Worm (Caenorhabditis elegans) whole organism, midembryonic: ENCODE data around the gene pcn-1.

Experiments used
- T22C8.4 ChIP-seq: fragments of 200-800 bp; sonication (Bioruptor generic); IDR thresholded peaks from 2 replicates; pipeline ENCODE4 v1.3.6; 2022; ENCODE audit warnings: missing genetic modification characterization, missing compliant biosample characterization
- cog-1 ChIP-seq: sonication (generic microtip); optimal IDR thresholded peaks from 2 replicates; lab custom pipeline; 2016; ENCODE audit warnings: missing genetic modification characterization, missing compliant biosample characterization
- flt-1 ChIP-seq: fragments of 200-800 bp; sonication (Bioruptor generic); IDR thresholded peaks from 2 replicates; pipeline ENCODE4 v1.3.6; 2022; ENCODE audit warnings: missing genetic modification characterization, missing compliant biosample characterization
- klf-2 ChIP-seq: fragments of 200-800 bp; sonication (Bioruptor generic); conservative IDR thresholded peaks from 2 replicates; pipeline ENCODE4 v1.3.6; 2022; ENCODE audit warnings: missing genetic modification reagents, missing genetic modification characterization, missing compliant biosample characterization
- med-1 ChIP-seq: sonication (generic microtip); optimal IDR thresholded peaks from 2 replicates; lab custom pipeline; 2017; ENCODE audit warnings: missing genetic modification characterization, mild to moderate bottlenecking, missing compliant biosample characterization, antibody characterized with exemption, missing genetic modification reagents; ENCODE audit not compliant: insufficient read depth
- ref-1 ChIP-seq: fragments of 200-800 bp; sonication (Bioruptor generic); conservative IDR thresholded peaks from 2 replicates; pipeline ENCODE4 v1.3.6; 2022; ENCODE audit warnings: missing genetic modification reagents, missing genetic modification characterization, missing compliant biosample characterization
- tab-1 ChIP-seq: fragments of 200-800 bp; sonication (Bioruptor generic); IDR thresholded peaks from 2 replicates; pipeline ENCODE4 v1.3.6; 2022; ENCODE audit warnings: missing genetic modification characterization, missing compliant biosample characterization
- ztf-23 ChIP-seq: fragments of 200-800 bp; sonication (Bioruptor generic); IDR thresholded peaks from 2 replicates; pipeline ENCODE4 v1.3.6; 2022; ENCODE audit warnings: missing genetic modification reagents, missing genetic modification characterization, missing compliant biosample characterization
- ztf-29 ChIP-seq: fragments of 200-800 bp; sonication (Bioruptor generic); IDR thresholded peaks from 2 replicates; pipeline ENCODE4 v1.3.6; 2022; ENCODE audit warnings: missing genetic modification reagents, missing genetic modification characterization, missing compliant biosample characterization

pcn-1 gene

ce11 chrIV:4018692-4019387, 30.4 kb downstream of the pcn-1 start:
- TF ChIP-seq T22C8.4 (GFP tag; lab: Robert Waterston, UW), result no peak
- no peak for TF ChIP-seq klf-2 (GFP tag; lab: Robert Waterston, UW)

- no peak for TF ChIP-seq ztf-29 (GFP tag; lab: Robert Waterston, UW)
Observed at ce11 chrIV:4016723-4017122, 32.5 kb downstream of the pcn-1 start.

- TF ChIP-seq T22C8.4 (GFP tag; lab: Robert Waterston, UW) (no peak), tab-1 (GFP tag; lab: Robert Waterston, UW) (no peak), ref-1 (no peak), ztf-29 (GFP tag; lab: Robert Waterston, UW) (no peak), cog-1 (no peak)
Observed at ce11 chrIV:4015660-4016059, 33.6 kb downstream of the pcn-1 start.

- 0 out of 2 replicates have a peak, but pooled peaks have one; percentile 54 for TF ChIP-seq tab-1 (GFP tag; lab: Robert Waterston, UW)
- TF ChIP-seq T22C8.4 (GFP tag; lab: Robert Waterston, UW), result 0 out of 2 replicates have a peak, but pooled peaks have one; percentile 41
- TF ChIP-seq flt-1, result 0 out of 2 replicates have a peak, but pooled peaks have one; percentile 26
- no peak for TF ChIP-seq klf-2 (GFP tag; lab: Robert Waterston, UW)
- no peak for TF ChIP-seq ztf-29 (GFP tag; lab: Robert Waterston, UW)
- 0 out of 2 replicates have a peak, but pooled peaks have one; percentile 48 for TF ChIP-seq ztf-23 (GFP tag; lab: Robert Waterston, UW)
Observed at ce11 chrIV:4014341-4014826, 34.9 kb downstream of the pcn-1 start.

- TF ChIP-seq flt-1, result no peak
- TF ChIP-seq ztf-29 (GFP tag; lab: Robert Waterston, UW), result no peak
- TF ChIP-seq med-1 (GFP tag; lab: Kevin White, UChicago), result no peak
- no peak for TF ChIP-seq T22C8.4 (GFP tag; lab: Robert Waterston, UW)
- no peak for TF ChIP-seq klf-2 (GFP tag; lab: Robert Waterston, UW)
- no peak for TF ChIP-seq tab-1 (GFP tag; lab: Robert Waterston, UW)
- no peak for TF ChIP-seq ztf-23 (GFP tag; lab: Robert Waterston, UW)
- no peak for TF ChIP-seq ref-1
Observed at ce11 chrIV:4013621-4014020, 35.6 kb downstream of the pcn-1 start.

DNA sequence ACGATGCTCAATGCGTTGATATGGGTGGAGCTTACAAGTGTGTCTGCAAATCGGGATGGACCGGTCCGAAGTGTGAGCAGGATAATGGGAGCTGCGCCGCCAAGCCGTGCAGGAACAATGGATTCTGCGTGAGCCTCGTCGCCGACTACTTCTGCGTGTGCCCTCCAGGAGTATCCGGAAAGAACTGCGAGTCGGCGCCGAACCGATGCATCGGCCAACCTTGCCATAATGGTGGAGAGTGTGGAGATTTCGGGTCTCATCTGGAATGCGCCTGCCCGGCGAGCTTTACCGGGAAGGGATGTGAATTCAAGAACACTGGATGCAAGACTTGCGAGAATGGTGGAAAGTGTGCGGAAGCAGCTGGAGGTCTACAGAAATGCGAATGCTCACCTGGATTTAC, 39.3 kb downstream of the pcn-1 start:
- TF ChIP-seq T22C8.4 (GFP tag; lab: Robert Waterston, UW) (no peak), flt-1 (no peak), ztf-23 (GFP tag; lab: Robert Waterston, UW) (no peak), klf-2 (GFP tag; lab: Robert Waterston, UW) (no peak), cog-1 (no peak), ztf-29 (GFP tag; lab: Robert Waterston, UW) (no peak), ref-1 (no peak), med-1 (GFP tag; lab: Kevin White, UChicago) (no peak), tab-1 (GFP tag; lab: Robert Waterston, UW) (no peak)

DNA sequence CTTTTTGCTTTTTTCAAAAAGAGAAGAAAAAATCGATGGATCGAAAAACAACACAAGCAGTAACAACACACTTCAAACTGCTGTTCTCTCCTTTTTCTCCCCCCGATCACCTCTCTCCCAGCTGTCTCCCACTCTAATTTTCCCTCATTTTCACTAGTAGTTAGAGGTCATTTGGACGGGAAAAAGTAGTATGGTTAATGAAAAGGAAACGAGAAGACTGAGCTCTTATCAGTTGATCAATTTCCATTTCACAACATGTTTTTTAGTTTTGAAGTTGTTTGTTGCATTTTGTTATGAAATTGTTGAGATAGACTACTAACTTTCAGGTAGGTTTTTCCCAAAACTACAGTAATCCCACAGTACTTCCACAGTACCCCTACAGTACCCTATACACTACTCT, 40.8 kb downstream of the pcn-1 start:
- TF ChIP-seq cog-1 (no peak), med-1 (GFP tag; lab: Kevin White, UChicago) (no peak)

DNA sequence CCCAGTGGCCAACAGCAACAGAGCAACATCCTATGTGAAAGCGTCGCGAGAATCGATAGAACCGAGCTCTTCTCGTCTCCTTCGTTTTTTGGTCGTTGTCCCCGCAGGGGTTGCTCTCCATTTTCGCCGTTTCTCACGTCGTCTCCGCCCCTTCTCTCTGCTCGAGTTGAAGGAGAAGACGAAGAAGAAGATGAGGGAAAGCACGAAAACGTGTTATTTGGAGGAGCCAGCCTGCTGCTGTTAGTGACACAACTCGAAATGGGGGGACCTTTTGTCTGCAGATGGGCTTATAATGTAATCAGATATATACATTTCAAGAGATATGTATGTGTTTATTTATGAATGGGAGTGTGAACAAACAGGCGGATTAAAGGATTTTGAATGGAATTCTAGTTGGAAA, 41.6 kb downstream of the pcn-1 start, which contains the start of gene W02C12.2:
Gene W02C12.2 (minus strand): TSS at position 277 of the 400 bp plus-strand sequence.
- TF ChIP-seq med-1 (GFP tag; lab: Kevin White, UChicago) (no peak), tab-1 (GFP tag; lab: Robert Waterston, UW) (no peak), ztf-23 (GFP tag; lab: Robert Waterston, UW) (peak; percentile 14; the same call in 1 of the 2 replicates), cog-1 (no peak)

DNA sequence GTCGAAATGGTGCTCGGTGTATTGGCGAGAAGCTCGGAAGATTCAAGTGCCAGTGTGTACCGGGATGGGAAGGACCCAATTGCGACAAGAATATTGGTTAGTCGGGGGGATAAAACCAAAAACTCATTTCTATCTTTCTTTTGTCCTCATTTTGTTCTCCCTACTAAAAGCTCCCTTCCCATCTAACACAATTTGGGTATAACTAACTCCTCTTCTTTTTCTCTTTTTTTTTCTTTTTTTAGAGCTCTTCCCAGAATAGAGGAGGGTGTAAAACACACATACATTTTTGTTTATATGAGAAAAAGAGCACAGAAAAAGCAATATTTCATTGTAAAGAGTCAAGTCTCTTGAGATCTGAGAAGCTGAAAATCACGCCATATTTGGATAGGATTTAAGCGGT, 44.1 kb downstream of the pcn-1 start:
- TF ChIP-seq T22C8.4 (GFP tag; lab: Robert Waterston, UW) (no peak), tab-1 (GFP tag; lab: Robert Waterston, UW) (no peak), klf-2 (GFP tag; lab: Robert Waterston, UW) (no peak), med-1 (GFP tag; lab: Kevin White, UChicago) (no peak), ztf-29 (GFP tag; lab: Robert Waterston, UW) (no peak), flt-1 (no peak), ref-1 (no peak), cog-1 (no peak), ztf-23 (GFP tag; lab: Robert Waterston, UW) (no peak)

- TF ChIP-seq cog-1, result no peak
- no peak for TF ChIP-seq med-1 (GFP tag; lab: Kevin White, UChicago)
- TF ChIP-seq T22C8.4 (GFP tag; lab: Robert Waterston, UW), result no peak
- TF ChIP-seq ref-1, result no peak
Observed at ce11 chrIV:4004221-4004620, 45.0 kb downstream of the pcn-1 start.

ce11 chrIV:3999662-4000061, 49.6 kb downstream of the pcn-1 start:
- no peak for TF ChIP-seq ztf-23 (GFP tag; lab: Robert Waterston, UW)
- no peak for TF ChIP-seq ztf-29 (GFP tag; lab: Robert Waterston, UW)
- no peak for TF ChIP-seq tab-1 (GFP tag; lab: Robert Waterston, UW)
- TF ChIP-seq klf-2 (GFP tag; lab: Robert Waterston, UW), result no peak
